Worm (Caenorhabditis elegans) whole organism, L4/young adult: ENCODE results near the gene oct-2.

Source experiments
- W03F9.2 ChIP-seq: fragments of 150-350 bp; optimal IDR thresholded peaks from 2 replicates; lab custom pipeline; 2014; ENCODE audit warnings: missing biosample characterization, missing genetic modification characterization
- him-1 ChIP-seq: sonication (generic microtip); optimal IDR thresholded peaks from 2 replicates; lab custom pipeline; 2016; ENCODE audit warnings: missing genotype, missing genetic modification reagents, missing genetic modification characterization, missing compliant biosample characterization

ce11 chrX:11383359-11383758 is 37.1 kb downstream of the oct-2 start:
- TF ChIP-seq him-1 (tag; lab: Kevin White, UChicago) (no peak), W03F9.2 (tag; lab: Kevin White, UChicago) (no peak)
